Fruit fly (Drosophila melanogaster): ENCODE measurements around the gene CG3246.

CG3246 gene

dm6 chr2L:3482712-3483111 is 21.0 kb upstream of the CG3246 start:
- TF ChIP-seq h (optimal IDR thresholded peaks at IDR 0.05): no peak

- TF ChIP-seq psq (optimal IDR thresholded peaks at IDR 0.05): no peak
- no peak for TF ChIP-seq h (optimal IDR thresholded peaks at IDR 0.05)
- TF ChIP-seq ttk (optimal IDR thresholded peaks at IDR 0.05): no peak
- no peak for TF ChIP-seq Sin3A (optimal IDR thresholded peaks at IDR 0.05)
- TF ChIP-seq Myc (optimal IDR thresholded peaks at IDR 0.05): no peak
- TF ChIP-seq insv (optimal IDR thresholded peaks at IDR 0.05): no peak
Measured at dm6 chr2L:3482037-3482436, 20.3 kb upstream of the CG3246 start.

- TF ChIP-seq Sin3A (optimal IDR thresholded peaks at IDR 0.05) (no peak), insv (optimal IDR thresholded peaks at IDR 0.05) (no peak)
Measured at dm6 chr2L:3480443-3480839, 18.7 kb upstream of the CG3246 start.

dm6 chr2L:3479697-3480442 is 18.1 kb upstream of the CG3246 start:
- TF ChIP-seq ttk (optimal IDR thresholded peaks at IDR 0.05) (no peak), psq (optimal IDR thresholded peaks at IDR 0.05) (no peak), h (optimal IDR thresholded peaks at IDR 0.05) (no peak), Sin3A (optimal IDR thresholded peaks at IDR 0.05) (no peak), insv (optimal IDR thresholded peaks at IDR 0.05) (no peak), Myc (optimal IDR thresholded peaks at IDR 0.05) (no peak)

dm6 chr2L:3478034-3478880 is 16.5 kb upstream of the CG3246 start, which contains the start of gene Thor:
Thor (plus strand) TSS chr2L:3478434.
- TF ChIP-seq h (optimal IDR thresholded peaks at IDR 0.05) (no peak), Myc (optimal IDR thresholded peaks at IDR 0.05) (no peak), insv (optimal IDR thresholded peaks at IDR 0.05) (no peak), psq (optimal IDR thresholded peaks at IDR 0.05) (no peak), Sin3A (optimal IDR thresholded peaks at IDR 0.05) (no peak), ttk (optimal IDR thresholded peaks at IDR 0.05) (no peak)

dm6 chr2L:3477057-3477755 is 15.5 kb upstream of the CG3246 start:
- TF ChIP-seq Myc (optimal IDR thresholded peaks at IDR 0.05) (no peak), Sin3A (optimal IDR thresholded peaks at IDR 0.05) (no peak)

dm6 chr2L:3476399-3477056 is 14.8 kb upstream of the CG3246 start:
- TF ChIP-seq Myc (optimal IDR thresholded peaks at IDR 0.05) (no peak), ttk (optimal IDR thresholded peaks at IDR 0.05) (no peak), insv (optimal IDR thresholded peaks at IDR 0.05) (no peak), Sin3A (optimal IDR thresholded peaks at IDR 0.05) (no peak), psq (optimal IDR thresholded peaks at IDR 0.05) (no peak)

dm6 chr2L:3475948-3476347 is 14.2 kb upstream of the CG3246 start:
- TF ChIP-seq insv (optimal IDR thresholded peaks at IDR 0.05) (no peak), h (optimal IDR thresholded peaks at IDR 0.05) (no peak), Sin3A (optimal IDR thresholded peaks at IDR 0.05) (no peak), psq (optimal IDR thresholded peaks at IDR 0.05) (no peak), ttk (optimal IDR thresholded peaks at IDR 0.05) (no peak), Myc (optimal IDR thresholded peaks at IDR 0.05) (no peak)

- TF ChIP-seq ttk (optimal IDR thresholded peaks at IDR 0.05) (no peak), Sin3A (optimal IDR thresholded peaks at IDR 0.05) (no peak), h (optimal IDR thresholded peaks at IDR 0.05) (no peak), psq (optimal IDR thresholded peaks at IDR 0.05) (no peak), Myc (optimal IDR thresholded peaks at IDR 0.05) (no peak), insv (optimal IDR thresholded peaks at IDR 0.05) (no peak)
Measured at dm6 chr2L:3475168-3475567, 13.4 kb upstream of the CG3246 start.

dm6 chr2L:3472242-3472641 is 10.5 kb upstream of the CG3246 start, which contains the start of gene Pgant4:
Pgant4 (plus strand) TSS chr2L:3472603.
- TF ChIP-seq psq (optimal IDR thresholded peaks at IDR 0.05) (no peak), Myc (optimal IDR thresholded peaks at IDR 0.05) (no peak), h (optimal IDR thresholded peaks at IDR 0.05) (no peak), Sin3A (optimal IDR thresholded peaks at IDR 0.05) (no peak), ttk (optimal IDR thresholded peaks at IDR 0.05) (no peak), insv (optimal IDR thresholded peaks at IDR 0.05) (no peak)

dm6 chr2L:3469869-3470268 is 8.1 kb upstream of the CG3246 start, which contains the start of the genes Pif1 and CG31776:
Pif1 (minus strand) TSS chr2L:3470004.
CG31776 (plus strand) TSS chr2L:3470182.
- no peak for TF ChIP-seq h (optimal IDR thresholded peaks at IDR 0.05)
- no peak for TF ChIP-seq psq (optimal IDR thresholded peaks at IDR 0.05)
- TF ChIP-seq insv (optimal IDR thresholded peaks at IDR 0.05): no peak
- no peak for TF ChIP-seq Sin3A (optimal IDR thresholded peaks at IDR 0.05)
- no peak for TF ChIP-seq Myc (optimal IDR thresholded peaks at IDR 0.05)
- TF ChIP-seq ttk (optimal IDR thresholded peaks at IDR 0.05): no peak

- TF ChIP-seq Myc (optimal IDR thresholded peaks at IDR 0.05) (no peak), insv (optimal IDR thresholded peaks at IDR 0.05) (no peak), Sin3A (optimal IDR thresholded peaks at IDR 0.05) (no peak)
Measured at dm6 chr2L:3466846-3467245, 5.1 kb upstream of the CG3246 start.
